Worm (Caenorhabditis elegans): ENCODE measurements around the gene fbxa-79.

DNA sequence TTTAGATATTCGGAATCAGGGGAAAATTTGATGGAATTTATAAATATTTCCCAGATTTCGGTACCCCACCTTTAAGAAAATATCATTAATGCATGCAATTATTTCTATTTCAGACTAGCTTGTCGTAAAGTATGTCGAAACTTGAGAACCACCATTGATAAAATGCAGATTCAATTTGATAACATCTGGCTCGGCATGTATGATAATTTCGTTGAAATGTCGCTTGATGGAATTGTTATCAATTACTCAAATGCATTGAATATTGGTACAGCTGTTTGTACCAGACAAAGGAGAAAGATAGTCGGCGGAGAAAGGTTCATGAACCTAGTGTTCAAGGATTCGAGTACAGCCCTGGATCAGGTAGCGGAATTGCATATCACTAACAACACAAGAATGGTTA is 23.8 kb upstream of the fbxa-79 start, which contains the start of gene Y82E9BL.19:
- TF ChIP-seq aly-1 (tag; optimal IDR thresholded peaks at IDR 0.05) (no peak), tbx-11 (GFP tag; IDR thresholded peaks at IDR 0.05) (no peak), pes-1 (GFP tag; IDR thresholded peaks at IDR 0.05) (no peak), ama-1 (optimal IDR thresholded peaks at IDR 0.05) (no peak), hnd-1 (tag; optimal IDR thresholded peaks at IDR 0.05) (no peak)
